Fruit fly (Drosophila melanogaster): ENCODE results near the gene mdy.

The mdy gene

dm6 chr2L:16817421-16818101 is 1.1 kb downstream of the mdy start (continued):
- TF ChIP-seq CG6654 (GFP tag; optimal IDR thresholded peaks at IDR 0.05) (no peak), CG12942 (GFP tag; optimal IDR thresholded peaks at IDR 0.05) (no peak), z (GFP tag; IDR thresholded peaks at IDR 0.05) (no peak), crol (GFP tag; IDR thresholded peaks at IDR 0.05) (no peak), sd (tag; optimal IDR thresholded peaks at IDR 0.05) (peak; percentile 86), B-H1 (GFP tag; IDR thresholded peaks at IDR 0.05) (no peak; the same call in 2 of the 3 replicates), CG12236 (GFP tag; optimal IDR thresholded peaks at IDR 0.05) (no peak), CG14014 (GFP tag; IDR thresholded peaks at IDR 0.05) (peak; percentile 37), CG11560 (tag; IDR thresholded peaks at IDR 0.05) (no peak), CG5245 (GFP tag; optimal IDR thresholded peaks at IDR 0.05) (no peak), CG14667 (GFP tag; IDR thresholded peaks at IDR 0.05) (no peak), CG7372 (GFP tag; IDR thresholded peaks at IDR 0.05) (no peak), Spps (tag; optimal IDR thresholded peaks at IDR 0.05) (no peak), Drgx (GFP tag; IDR thresholded peaks at IDR 0.05) (no peak), gfzf (GFP tag; optimal IDR thresholded peaks at IDR 0.05) (no peak), CG6854 (GFP tag; optimal IDR thresholded peaks at IDR 0.05) (no peak), D19A (tag; optimal IDR thresholded peaks at IDR 0.05) (no peak), CG3995 (GFP tag; optimal IDR thresholded peaks at IDR 0.05) (no peak), CG15073 (GFP tag; optimal IDR thresholded peaks at IDR 0.05) (no peak), tin (GFP tag; optimal IDR thresholded peaks at IDR 0.05) (no peak), unc-4 (GFP tag; IDR thresholded peaks at IDR 0.05; ENCODE audit: partially characterized antibody) (no peak), CG16863 (GFP tag; optimal IDR thresholded peaks at IDR 0.05) (peak; percentile 23), Mrtf (GFP tag; IDR thresholded peaks at IDR 0.05) (no peak), Adf1 (GFP tag; IDR thresholded peaks at IDR 0.05) (no peak), CG8924 (tag; optimal IDR thresholded peaks at IDR 0.05) (no peak), ro (GFP tag; IDR thresholded peaks at IDR 0.05) (no peak), vnd (GFP tag; IDR thresholded peaks at IDR 0.05; ENCODE audit: partially characterized antibody) (no peak), CG10431 (GFP tag; optimal IDR thresholded peaks at IDR 0.05) (peak; percentile 44), Hey (tag; optimal IDR thresholded peaks at IDR 0.05) (peak; percentile 62), twi (tag; optimal IDR thresholded peaks at IDR 0.05) (no peak), Chrac-16 (GFP tag; optimal IDR thresholded peaks at IDR 0.05) (no peak), Lhr (GFP tag; optimal IDR thresholded peaks at IDR 0.05) (no peak), lbe (GFP tag; optimal IDR thresholded peaks at IDR 0.05) (no peak), GATAe (GFP tag; conservative IDR thresholded peaks at IDR 0.05) (peak; percentile 37; the same call in 1 of the 2 replicates), CG3281 (GFP tag; optimal IDR thresholded peaks at IDR 0.05) (peak; percentile 27), CG33213 (GFP tag; optimal IDR thresholded peaks at IDR 0.05) (no peak), Lim3 (GFP tag; IDR thresholded peaks at IDR 0.05) (no peak), usp (GFP tag; optimal IDR thresholded peaks at IDR 0.05) (no peak), lilli (GFP tag; optimal IDR thresholded peaks at IDR 0.05) (peak; percentile 61), nom (GFP tag; optimal IDR thresholded peaks at IDR 0.05) (no peak), bcd (GFP tag; optimal IDR thresholded peaks at IDR 0.05) (no peak), CG12769 (tag; optimal IDR thresholded peaks at IDR 0.05) (peak; percentile 45), sim (GFP tag; IDR thresholded peaks at IDR 0.05) (no peak), exex (tag; optimal IDR thresholded peaks at IDR 0.05) (peak; percentile 31), MTF-1 (GFP tag; optimal IDR thresholded peaks at IDR 0.05; ENCODE audit: borderline replicate concordance) (no peak), Scr (GFP tag; IDR thresholded peaks at IDR 0.05; ENCODE audit: partially characterized antibody) (no peak), pfk (GFP tag; optimal IDR thresholded peaks at IDR 0.05) (no peak), tx (GFP tag; optimal IDR thresholded peaks at IDR 0.05) (no peak), Nf-YB (GFP tag; optimal IDR thresholded peaks at IDR 0.05) (no peak), CG4820 (GFP tag; optimal IDR thresholded peaks at IDR 0.05) (peak; percentile 5), HHEX (GFP tag; optimal IDR thresholded peaks at IDR 0.05) (no peak)
